Worm (Caenorhabditis elegans) whole organism, early embryonic: ENCODE measurements around the gene H34I24.2.

Source experiments
- B0310.2 ChIP-seq: sonication (generic microtip); optimal IDR thresholded peaks from 2 replicates; lab custom pipeline; 2016; ENCODE audit warnings: mild to moderate bottlenecking, missing genetic modification characterization, missing compliant biosample characterization
- F13C5.2 ChIP-seq: sonication (generic microtip); optimal IDR thresholded peaks from 2 replicates; lab custom pipeline; 2017; ENCODE audit warnings: mild to moderate bottlenecking, missing genetic modification characterization, inconsistent platforms, missing compliant biosample characterization
- ama-1 ChIP-seq: fragments of 150-350 bp; optimal IDR thresholded peaks from 2 replicates; lab custom pipeline; 2014
- ceh-36 ChIP-seq: sonication (generic microtip); optimal IDR thresholded peaks from 2 replicates; lab custom pipeline; 2016; ENCODE audit warnings: missing genetic modification characterization, inconsistent platforms, missing compliant biosample characterization
- ets-7 ChIP-seq: sonication (generic microtip); optimal IDR thresholded peaks from 2 replicates; lab custom pipeline; 2016; ENCODE audit warnings: missing genotype, missing genetic modification characterization, missing compliant biosample characterization
- hmbx-1 ChIP-seq: sonication (generic microtip); optimal IDR thresholded peaks from 2 replicates; lab custom pipeline; 2016; ENCODE audit warnings: mild to moderate bottlenecking, missing genetic modification characterization, missing compliant biosample characterization
- hmg-4 ChIP-seq: fragments of 200-800 bp; sonication (Bioruptor generic); optimal IDR thresholded peaks from 2 replicates; lab custom pipeline; 2018; ENCODE audit warnings: mild to moderate bottlenecking, missing genetic modification characterization, missing compliant biosample characterization
- pes-1 ChIP-seq: fragments of 200-800 bp; sonication (Bioruptor generic); IDR thresholded peaks from 2 replicates; pipeline ENCODE4 v1.3.6; 2022; ENCODE audit warnings: missing genetic modification reagents, missing genetic modification characterization, missing compliant biosample characterization
- scrt-1 ChIP-seq: fragments of 200-800 bp; sonication (Bioruptor generic); IDR thresholded peaks from 2 replicates; pipeline ENCODE4 v1.3.6; 2022; ENCODE audit warnings: missing genetic modification characterization, missing compliant biosample characterization

Gene H34I24.2

DNA sequence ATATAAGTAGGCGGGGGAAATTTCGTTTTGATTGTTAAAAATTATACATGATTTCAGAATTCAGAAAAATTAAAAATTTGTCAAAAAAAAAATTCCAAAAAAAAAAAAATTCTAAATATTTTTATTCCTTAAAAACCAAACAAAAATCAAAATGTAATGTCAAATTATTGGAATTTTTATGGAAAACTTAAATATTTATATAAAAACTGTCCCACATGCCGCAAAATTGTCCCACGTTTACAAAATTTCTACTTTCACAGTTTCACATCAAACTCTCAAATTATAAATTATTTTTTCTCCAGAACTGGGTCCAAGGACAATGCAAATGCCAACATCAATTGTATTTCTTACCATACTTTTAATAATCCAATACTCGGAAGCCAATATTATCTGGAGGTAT, 49.6 kb downstream of the H34I24.2 start, which contains the start of gene F56F11.1:
Gene F56F11.1, plus strand, starts transcription at position 301 of the 400 bp plus-strand sequence.
- TF ChIP-seq ceh-36 (tag; lab: Kevin White, UChicago), result no peak
- no peak for TF ChIP-seq pes-1
- no peak for TF ChIP-seq F13C5.2 (tag; lab: Kevin White, UChicago)
- no peak for TF ChIP-seq hmg-4 (GFP tag; lab: Kevin White, UChicago)
- no peak for TF ChIP-seq ama-1 (lab: Kevin White, UChicago)
- TF ChIP-seq hmbx-1, result no peak
- no peak for TF ChIP-seq ets-7 (tag; lab: Kevin White, UChicago)
- no peak for TF ChIP-seq scrt-1 (GFP tag; lab: Robert Waterston, UW)
- TF ChIP-seq B0310.2 (tag; lab: Kevin White, UChicago), result no peak
